Fruit fly (Drosophila melanogaster) whole organism: ENCODE measurements around the gene Oscillin.

ENCODE experiments used
- CG8478 ChIP-seq: fragments of >200 bp; optimal IDR thresholded peaks from 2 replicates; lab custom pipeline; 2018; ENCODE audit warnings: inconsistent platforms
- Dll ChIP-seq: fragments of >200 bp; optimal IDR thresholded peaks from 2 replicates; lab custom pipeline; 2017
- EcR ChIP-seq, 2 experiments: fragments of >200 bp; optimal IDR thresholded peaks; 2 replicates each; lab custom pipeline; 2017; ENCODE audit warnings: missing biosample characterization in 2 of 2, missing genetic modification characterization in 2 of 2, missing genetic modification reagents in 2 of 2
- pan ChIP-seq: fragments of >200 bp; optimal IDR thresholded peaks from 2 replicates; lab custom pipeline; 2017
- psq ChIP-seq: fragments of >200 bp; optimal IDR thresholded peaks from 2 replicates; lab custom pipeline; 2017
- usp ChIP-seq: fragments of >200 bp; optimal IDR thresholded peaks from 2 replicates; lab custom pipeline; 2017; ENCODE audit warnings: missing biosample characterization, missing genetic modification characterization, mixed read lengths

Gene Oscillin

dm6 chr2L:5546518-5547287 lies at the start of gene Oscillin:
Gene Oscillin, plus strand, starts transcription at chr2L:5547086.
- TF ChIP-seq usp (GFP tag; lab: Kevin White, UChicago) (no peak), pan (lab: Kevin White, UChicago) (no peak), psq (lab: Kevin White, UChicago) (no peak), EcR (GFP tag; optimal IDR thresholded peaks at IDR 0.05; lab: Kevin White, UChicago) (no peak), CG8478 (no peak), Dll (lab: Kevin White, UChicago) (no peak)

- no peak for TF ChIP-seq EcR (GFP tag; optimal IDR thresholded peaks at IDR 0.05; lab: Kevin White, UChicago)
- TF ChIP-seq pan (lab: Kevin White, UChicago): no peak
- no peak for TF ChIP-seq usp (GFP tag; lab: Kevin White, UChicago)
- TF ChIP-seq Dll (lab: Kevin White, UChicago): no peak
Observed at dm6 chr2L:5499458-5499857, 47.4 kb upstream of the Oscillin start.

- TF ChIP-seq usp (GFP tag; lab: Kevin White, UChicago) (no peak), EcR (GFP tag; optimal IDR thresholded peaks at IDR 0.05; lab: Kevin White, UChicago) (no peak), psq (lab: Kevin White, UChicago) (no peak), pan (lab: Kevin White, UChicago) (no peak), CG8478 (no peak), Dll (lab: Kevin White, UChicago) (no peak)
Observed at dm6 chr2L:5501335-5501734, 45.6 kb upstream of the Oscillin start.

- no peak for TF ChIP-seq CG8478
- no peak for TF ChIP-seq psq (lab: Kevin White, UChicago)
- no peak for TF ChIP-seq Dll (lab: Kevin White, UChicago)
- TF ChIP-seq pan (lab: Kevin White, UChicago): no peak
- no peak for TF ChIP-seq EcR (GFP tag; optimal IDR thresholded peaks at IDR 0.05; lab: Kevin White, UChicago)
- no peak for TF ChIP-seq usp (GFP tag; lab: Kevin White, UChicago)
Observed at dm6 chr2L:5502868-5503267, 44.0 kb upstream of the Oscillin start.

- TF ChIP-seq pan (lab: Kevin White, UChicago) (no peak), Dll (lab: Kevin White, UChicago) (no peak), usp (GFP tag; lab: Kevin White, UChicago) (no peak), psq (lab: Kevin White, UChicago) (no peak), CG8478 (no peak), EcR (GFP tag; optimal IDR thresholded peaks at IDR 0.05; lab: Kevin White, UChicago) (no peak)
Observed at dm6 chr2L:5505130-5505529, 41.8 kb upstream of the Oscillin start.

dm6 chr2L:5507082-5507481 lies 39.8 kb upstream of the Oscillin start:
- TF ChIP-seq psq (lab: Kevin White, UChicago) (no peak), Dll (lab: Kevin White, UChicago) (no peak), CG8478 (no peak), EcR (GFP tag; optimal IDR thresholded peaks at IDR 0.05; lab: Kevin White, UChicago) (no peak), usp (GFP tag; lab: Kevin White, UChicago) (no peak)

dm6 chr2L:5507823-5508438 lies 39.0 kb upstream of the Oscillin start:
- TF ChIP-seq psq (lab: Kevin White, UChicago): no peak
- no peak for TF ChIP-seq EcR (GFP tag; optimal IDR thresholded peaks at IDR 0.05; lab: Kevin White, UChicago)
- no peak for TF ChIP-seq usp (GFP tag; lab: Kevin White, UChicago)
- no peak for TF ChIP-seq pan (lab: Kevin White, UChicago)
- TF ChIP-seq CG8478: no peak
- TF ChIP-seq Dll (lab: Kevin White, UChicago): no peak

dm6 chr2L:5514946-5515345 lies 31.9 kb upstream of the Oscillin start:
- no peak for TF ChIP-seq pan (lab: Kevin White, UChicago)
- TF ChIP-seq usp (GFP tag; lab: Kevin White, UChicago): no peak
- no peak for TF ChIP-seq Dll (lab: Kevin White, UChicago)
- no peak for TF ChIP-seq CG8478
- TF ChIP-seq EcR (GFP tag; optimal IDR thresholded peaks at IDR 0.05; lab: Kevin White, UChicago): no peak
- no peak for TF ChIP-seq psq (lab: Kevin White, UChicago)

dm6 chr2L:5517393-5517792 lies 29.5 kb upstream of the Oscillin start, which contains the start of gene CG14020:
Gene CG14020, plus strand, starts transcription at chr2L:5517737.
- TF ChIP-seq usp (GFP tag; lab: Kevin White, UChicago): no peak
- no peak for TF ChIP-seq psq (lab: Kevin White, UChicago)
- no peak for TF ChIP-seq CG8478
- no peak for TF ChIP-seq Dll (lab: Kevin White, UChicago)
- TF ChIP-seq EcR (GFP tag; optimal IDR thresholded peaks at IDR 0.05; lab: Kevin White, UChicago): no peak
- no peak for TF ChIP-seq pan (lab: Kevin White, UChicago)

- no peak for TF ChIP-seq psq (lab: Kevin White, UChicago)
- no peak for TF ChIP-seq CG8478
- no peak for TF ChIP-seq EcR (GFP tag; optimal IDR thresholded peaks at IDR 0.05; lab: Kevin White, UChicago)
- no peak for TF ChIP-seq Dll (lab: Kevin White, UChicago)
Observed at dm6 chr2L:5519846-5520384, 27.0 kb upstream of the Oscillin start, which contains the start of the genes CG7382 and cl. Gene CG7382, minus strand, starts transcription at chr2L:5519896. Gene cl, plus strand, starts transcription at chr2L:5520135.

- TF ChIP-seq usp (GFP tag; lab: Kevin White, UChicago) (no peak), CG8478 (no peak), Dll (lab: Kevin White, UChicago) (no peak), EcR (GFP tag; optimal IDR thresholded peaks at IDR 0.05; lab: Kevin White, UChicago) (no peak), pan (lab: Kevin White, UChicago) (no peak), psq (lab: Kevin White, UChicago) (no peak)
Observed at dm6 chr2L:5520757-5521156, 26.1 kb upstream of the Oscillin start.
